Fruit fly (Drosophila melanogaster) whole organism, embryonic: ENCODE results near the gene CG11905.

Experiments used
- CG34376 ChIP-seq: fragments of 200-800 bp; sonication (Bioruptor generic); optimal IDR thresholded peaks from 2 replicates; lab custom pipeline; 2018; ENCODE audit warnings: missing biosample characterization, mild to moderate bottlenecking, missing genetic modification characterization
- Fer2 ChIP-seq: fragments of 200-800 bp; sonication (Bioruptor generic); optimal IDR thresholded peaks from 2 replicates; lab custom pipeline; 2018; ENCODE audit warnings: missing biosample characterization, mild to moderate bottlenecking, missing genetic modification characterization, moderate library complexity
- Mad ChIP-seq: fragments of 200-800 bp; sonication (Bioruptor generic); optimal IDR thresholded peaks from 2 replicates; lab custom pipeline; 2016; ENCODE audit warnings: missing biosample characterization, missing genetic modification characterization
- Myb ChIP-seq: fragments of 200-800 bp; sonication (Bioruptor generic); optimal IDR thresholded peaks from 2 replicates; lab custom pipeline; 2016; ENCODE audit warnings: missing biosample characterization, missing genetic modification characterization
- corto ChIP-seq: fragments of 200-800 bp; sonication (Bioruptor generic); optimal IDR thresholded peaks from 2 replicates; lab custom pipeline; 2016; ENCODE audit warnings: missing biosample characterization, mild to moderate bottlenecking, missing genetic modification characterization, moderate library complexity
- fu2 ChIP-seq: fragments of 200-800 bp; sonication (Bioruptor generic); optimal IDR thresholded peaks from 2 replicates; lab custom pipeline; 2016; ENCODE audit warnings: missing biosample characterization, missing genetic modification characterization
- odd ChIP-seq: fragments of 200-800 bp; sonication (Bioruptor generic); optimal IDR thresholded peaks from 2 replicates; lab custom pipeline; 2017; ENCODE audit warnings: missing biosample characterization, mild to moderate bottlenecking, missing genetic modification characterization
- psq ChIP-seq: fragments of 200-800 bp; sonication (Bioruptor generic); optimal IDR thresholded peaks from 2 replicates; lab custom pipeline; 2017; ENCODE audit warnings: missing biosample characterization, missing genetic modification characterization

- TF ChIP-seq Fer2 (tag; lab: Kevin White, UChicago), result no peak
- no peak for TF ChIP-seq Mad
- TF ChIP-seq Myb (GFP tag; lab: Kevin White, UChicago), result no peak
- no peak for TF ChIP-seq fu2 (GFP tag; lab: Kevin White, UChicago)
- TF ChIP-seq corto (GFP tag; lab: Kevin White, UChicago), result no peak
- TF ChIP-seq odd (GFP tag; lab: Kevin White, UChicago), result no peak
- no peak for TF ChIP-seq CG34376 (GFP tag; lab: Kevin White, UChicago)
- TF ChIP-seq psq (GFP tag; lab: Kevin White, UChicago), result no peak
These were observed 49.0 kb downstream of the CG11905 start for dm6 chr3L:16886179-16886930.
